Worm (Caenorhabditis elegans) whole organism, L2 larva: ENCODE measurements around the gene tbx-33.

Source experiments
- skn-1 ChIP-seq: sonication (generic microtip); optimal IDR thresholded peaks from 2 replicates; lab custom pipeline; 2017; ENCODE audit warnings: missing biosample characterization, missing genetic modification characterization
- ztf-11 ChIP-seq: sonication (generic microtip); optimal IDR thresholded peaks from 2 replicates; lab custom pipeline; 2017; ENCODE audit warnings: missing biosample characterization, missing genetic modification characterization

- TF ChIP-seq ztf-11 (tag; lab: Kevin White, UChicago) (no peak), skn-1 (no peak)
Measured at ce11 chrIII:11683038-11683437, 46.4 kb upstream of the tbx-33 start.
